Worm (Caenorhabditis elegans) whole organism, midembryonic: Measurements from ENCODE around the gene T24C4.2.
A peak's percentile ranks its signal among the peaks of the same experiment; 100 is the strongest.

Experiments used
- T22C8.4 ChIP-seq: fragments of 200-800 bp; sonication (Bioruptor generic); IDR thresholded peaks from 2 replicates; pipeline ENCODE4 v1.3.6; 2022; ENCODE audit warnings: missing genetic modification characterization, missing compliant biosample characterization
- cog-1 ChIP-seq: sonication (generic microtip); optimal IDR thresholded peaks from 2 replicates; lab custom pipeline; 2016; ENCODE audit warnings: missing genetic modification characterization, missing compliant biosample characterization
- flt-1 ChIP-seq: fragments of 200-800 bp; sonication (Bioruptor generic); IDR thresholded peaks from 2 replicates; pipeline ENCODE4 v1.3.6; 2022; ENCODE audit warnings: missing genetic modification characterization, missing compliant biosample characterization
- klf-2 ChIP-seq: fragments of 200-800 bp; sonication (Bioruptor generic); conservative IDR thresholded peaks from 2 replicates; pipeline ENCODE4 v1.3.6; 2022; ENCODE audit warnings: missing genetic modification reagents, missing genetic modification characterization, missing compliant biosample characterization
- med-1 ChIP-seq: sonication (generic microtip); optimal IDR thresholded peaks from 2 replicates; lab custom pipeline; 2017; ENCODE audit warnings: missing genetic modification characterization, mild to moderate bottlenecking, missing compliant biosample characterization, antibody characterized with exemption, missing genetic modification reagents; ENCODE audit not compliant: insufficient read depth
- ref-1 ChIP-seq: fragments of 200-800 bp; sonication (Bioruptor generic); conservative IDR thresholded peaks from 2 replicates; pipeline ENCODE4 v1.3.6; 2022; ENCODE audit warnings: missing genetic modification reagents, missing genetic modification characterization, missing compliant biosample characterization
- tab-1 ChIP-seq: fragments of 200-800 bp; sonication (Bioruptor generic); IDR thresholded peaks from 2 replicates; pipeline ENCODE4 v1.3.6; 2022; ENCODE audit warnings: missing genetic modification characterization, missing compliant biosample characterization
- ztf-23 ChIP-seq: fragments of 200-800 bp; sonication (Bioruptor generic); IDR thresholded peaks from 2 replicates; pipeline ENCODE4 v1.3.6; 2022; ENCODE audit warnings: missing genetic modification reagents, missing genetic modification characterization, missing compliant biosample characterization
- ztf-29 ChIP-seq: fragments of 200-800 bp; sonication (Bioruptor generic); IDR thresholded peaks from 2 replicates; pipeline ENCODE4 v1.3.6; 2022; ENCODE audit warnings: missing genetic modification reagents, missing genetic modification characterization, missing compliant biosample characterization

Gene T24C4.2

DNA sequence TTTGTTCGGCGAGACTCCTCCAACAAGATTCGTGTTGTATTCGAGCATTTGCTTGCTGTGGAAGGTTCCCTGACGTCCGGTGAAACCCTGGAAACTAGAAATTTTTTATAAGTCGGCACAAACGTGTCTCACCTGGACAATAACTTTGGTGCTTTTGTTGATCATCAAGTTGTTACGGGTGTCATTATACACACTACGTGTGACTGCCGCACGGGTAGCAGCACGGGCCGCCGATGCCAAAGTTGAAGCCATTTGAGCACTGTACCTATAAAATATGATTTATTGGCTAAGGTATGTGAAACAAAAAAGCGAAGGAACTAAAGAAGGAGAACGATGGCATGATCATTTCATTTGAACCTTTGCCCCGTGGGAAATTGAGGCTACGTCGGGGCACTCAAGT is 31.4 kb upstream of the T24C4.2 start, which contains the start of gene sucl-2:
sucl-2 (minus strand) TSS at position 265 of the 400 bp plus-strand sequence.
- no peak for TF ChIP-seq T22C8.4
- no peak for TF ChIP-seq cog-1
- TF ChIP-seq ztf-23 = no peak
- TF ChIP-seq ztf-29 (GFP tag; lab: Robert Waterston, UW) = no peak
- no peak for TF ChIP-seq ref-1 (GFP tag; lab: Robert Waterston, UW)
- TF ChIP-seq tab-1 (GFP tag; lab: Robert Waterston, UW) = no peak
- no peak for TF ChIP-seq flt-1 (GFP tag; lab: Robert Waterston, UW)
- TF ChIP-seq med-1 (GFP tag; lab: Kevin White, UChicago) = no peak
- TF ChIP-seq klf-2 (GFP tag; lab: Robert Waterston, UW) = no peak

DNA sequence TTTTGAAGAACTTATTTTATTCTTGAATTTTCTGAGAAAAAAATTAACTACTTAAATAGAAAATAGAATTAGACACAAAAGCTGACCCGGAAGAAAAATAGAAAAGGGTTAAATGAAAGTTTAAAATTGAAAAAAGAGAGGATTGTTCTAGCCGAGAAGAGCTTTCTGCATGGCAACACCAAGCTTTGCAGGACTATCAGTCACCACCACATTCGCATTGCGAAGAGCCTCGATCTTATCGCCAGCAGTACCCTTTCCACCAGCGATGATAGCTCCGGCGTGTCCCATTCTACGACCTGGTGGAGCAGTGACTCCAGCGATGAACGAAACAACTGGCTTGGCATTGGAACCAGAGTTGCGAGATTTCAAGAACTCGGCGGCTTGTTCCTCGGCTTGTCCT is 30.4 kb upstream of the T24C4.2 start:
- TF ChIP-seq klf-2 (GFP tag; lab: Robert Waterston, UW) = no peak
- no peak for TF ChIP-seq ztf-23
- TF ChIP-seq cog-1 = no peak
- no peak for TF ChIP-seq flt-1 (GFP tag; lab: Robert Waterston, UW)
- no peak for TF ChIP-seq ref-1 (GFP tag; lab: Robert Waterston, UW)
- no peak for TF ChIP-seq T22C8.4
- no peak for TF ChIP-seq ztf-29 (GFP tag; lab: Robert Waterston, UW)
- TF ChIP-seq med-1 (GFP tag; lab: Kevin White, UChicago) = no peak

DNA sequence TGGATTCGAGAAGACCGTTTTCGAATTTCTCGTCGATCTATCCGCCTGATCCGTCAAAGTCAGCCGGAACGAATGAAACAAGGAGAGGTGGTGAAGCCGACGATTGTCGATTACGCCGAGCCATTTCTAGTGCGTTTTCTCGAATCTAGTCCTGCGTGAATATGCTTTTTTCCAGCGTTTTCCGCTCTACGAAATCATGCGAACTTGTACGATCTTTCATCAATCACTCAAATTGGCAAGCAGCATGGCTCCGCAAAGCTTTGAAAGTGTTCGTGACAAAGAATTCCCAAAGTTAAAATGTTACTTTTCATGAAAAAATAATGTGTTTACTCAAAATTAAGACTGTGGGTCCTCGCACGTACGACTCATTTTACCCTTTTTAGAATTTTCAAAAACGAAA is 27.1 kb upstream of the T24C4.2 start:
- TF ChIP-seq T22C8.4 (no peak), ztf-23 (no peak), tab-1 (GFP tag; lab: Robert Waterston, UW) (no peak), klf-2 (GFP tag; lab: Robert Waterston, UW) (no peak), ref-1 (GFP tag; lab: Robert Waterston, UW) (no peak), med-1 (GFP tag; lab: Kevin White, UChicago) (no peak), cog-1 (no peak), ztf-29 (GFP tag; lab: Robert Waterston, UW) (no peak), flt-1 (GFP tag; lab: Robert Waterston, UW) (no peak)

DNA sequence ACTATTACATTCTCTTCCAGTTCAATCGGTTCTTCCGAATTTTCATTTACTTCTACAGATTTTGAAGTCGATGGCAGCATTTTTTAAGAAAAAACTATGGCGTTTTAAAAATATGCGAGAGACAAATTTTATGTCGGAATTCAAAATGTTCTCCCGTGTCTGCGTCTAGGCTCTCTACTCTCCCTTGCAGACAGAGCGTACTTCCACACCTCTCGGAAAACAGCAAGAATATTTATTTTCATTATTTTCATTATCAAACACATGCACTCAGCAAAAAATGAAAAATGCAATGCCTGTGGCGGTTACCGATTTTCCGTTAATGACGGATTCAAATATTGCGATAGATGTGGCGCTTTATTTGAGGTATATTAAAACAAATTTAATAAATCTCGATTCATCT is 25.8 kb upstream of the T24C4.2 start, which contains the start of the genes ztf-18 and F23H11.2:
ztf-18 (minus strand) TSS at position 188 of the 400 bp plus-strand sequence.
F23H11.2 (plus strand) TSS at position 223 of the 400 bp plus-strand sequence.
- TF ChIP-seq ztf-29 (GFP tag; lab: Robert Waterston, UW) (no peak), ref-1 (GFP tag; lab: Robert Waterston, UW) (no peak), ztf-23 (no peak), med-1 (GFP tag; lab: Kevin White, UChicago) (no peak), flt-1 (GFP tag; lab: Robert Waterston, UW) (no peak), klf-2 (GFP tag; lab: Robert Waterston, UW) (no peak), T22C8.4 (no peak), tab-1 (GFP tag; lab: Robert Waterston, UW) (no peak), cog-1 (no peak)

DNA sequence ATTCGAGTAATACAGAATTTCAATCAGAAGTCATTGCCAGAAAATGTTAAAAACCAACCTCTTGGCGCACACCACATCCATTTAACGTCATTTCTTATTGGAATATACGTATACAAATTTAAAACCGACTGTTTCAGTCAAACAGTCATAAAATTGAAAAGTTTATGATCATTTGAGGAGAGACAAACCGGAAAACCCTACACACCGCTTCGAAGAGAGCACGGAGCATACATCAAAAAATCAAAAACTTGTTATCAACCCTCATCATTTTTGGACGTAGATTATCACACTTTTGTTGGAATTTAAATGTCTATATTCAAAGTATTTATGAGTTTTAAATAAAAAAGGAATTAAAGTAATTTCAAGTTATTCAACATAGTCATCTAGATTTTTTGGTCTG is 21.2 kb upstream of the T24C4.2 start, which contains the start of gene T24C4.10:
T24C4.10 (minus strand) TSS at position 230 of the 400 bp plus-strand sequence.
- no peak for TF ChIP-seq ztf-23
- TF ChIP-seq klf-2 (GFP tag; lab: Robert Waterston, UW) = no peak

DNA sequence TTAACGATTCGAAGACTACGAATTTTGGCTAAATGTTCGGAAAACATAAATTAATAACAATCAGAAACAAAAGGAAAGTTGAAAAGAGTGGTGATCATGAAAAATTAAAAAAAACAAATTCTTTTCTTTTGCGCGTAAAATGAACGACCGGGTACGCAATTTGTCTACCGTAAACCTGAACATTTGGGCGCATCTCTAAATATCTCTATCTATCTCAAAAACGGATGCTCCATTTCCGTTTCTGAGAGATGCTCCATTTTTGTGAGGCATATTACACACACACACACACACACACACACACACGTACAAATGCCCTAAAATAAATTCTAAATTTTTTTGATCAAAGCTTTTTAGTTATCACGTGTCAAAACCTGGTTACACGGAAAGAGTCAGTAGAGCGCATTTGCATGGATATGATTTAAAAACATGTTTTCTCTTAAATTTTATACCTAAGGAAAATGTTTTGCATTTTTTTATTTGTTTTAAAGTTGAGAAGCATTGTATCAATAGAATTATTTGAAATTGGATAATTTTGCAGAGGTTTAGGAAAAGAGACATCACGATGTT is 19.3 kb upstream of the T24C4.2 start:
- TF ChIP-seq tab-1 (GFP tag; lab: Robert Waterston, UW) (no peak), ztf-23 (no peak), klf-2 (GFP tag; lab: Robert Waterston, UW) (no peak), cog-1 (no peak), flt-1 (GFP tag; lab: Robert Waterston, UW) (no peak), med-1 (GFP tag; lab: Kevin White, UChicago) (no peak), T22C8.4 (no peak), ref-1 (GFP tag; lab: Robert Waterston, UW) (no peak)

DNA sequence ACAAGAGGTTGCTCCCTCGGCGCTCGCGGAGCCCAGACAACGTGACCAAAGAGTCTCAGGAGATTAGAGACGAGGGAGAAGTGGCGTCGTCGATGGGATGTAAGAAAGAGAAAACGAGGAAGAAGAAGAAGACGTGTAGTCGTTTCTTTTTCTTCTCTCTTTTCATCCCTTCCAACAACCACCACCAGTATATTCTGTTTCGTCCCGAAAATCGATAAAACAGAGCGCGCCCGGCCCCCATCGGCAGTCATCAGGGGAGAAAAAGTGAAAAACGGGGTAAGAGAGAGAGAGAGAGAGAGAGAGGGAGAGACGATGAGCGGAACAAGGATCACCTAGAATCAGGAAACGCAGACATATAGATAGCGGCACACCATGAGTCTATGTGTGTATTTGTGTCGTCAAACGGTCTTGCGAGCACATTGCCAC is 18.1 kb upstream of the T24C4.2 start:
- TF ChIP-seq cog-1 = peak; percentile 75
- TF ChIP-seq med-1 (GFP tag; lab: Kevin White, UChicago) = no peak
- TF ChIP-seq tab-1 (GFP tag; lab: Robert Waterston, UW) = no peak
- TF ChIP-seq ref-1 (GFP tag; lab: Robert Waterston, UW) = no peak
- peak; percentile 90 for TF ChIP-seq T22C8.4
- no peak for TF ChIP-seq klf-2 (GFP tag; lab: Robert Waterston, UW)
- TF ChIP-seq flt-1 (GFP tag; lab: Robert Waterston, UW) = 0 out of 2 replicates have a peak, but pooled peaks have one; percentile 34

DNA sequence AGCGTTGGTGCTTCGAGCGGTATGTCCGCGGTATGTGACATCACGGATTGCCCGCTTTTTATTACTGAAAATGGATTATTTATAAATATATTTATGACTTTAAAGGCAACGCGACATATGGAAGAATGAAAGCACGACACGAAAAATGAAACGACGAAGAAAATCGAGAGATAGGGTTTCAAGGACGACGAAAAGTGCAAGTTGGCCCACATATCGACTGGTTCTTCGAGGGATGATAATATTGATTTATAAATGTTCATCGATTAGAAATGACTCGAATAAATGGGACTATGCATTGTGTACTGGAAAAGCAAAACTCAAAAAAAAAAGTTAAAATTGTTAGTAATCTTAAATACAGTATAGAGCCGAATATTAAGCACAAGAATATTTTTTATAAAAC is 17.0 kb upstream of the T24C4.2 start, which contains the start of gene zer-1:
zer-1 (minus strand) TSS at position 68 of the 400 bp plus-strand sequence.
- TF ChIP-seq T22C8.4 (no peak), ref-1 (GFP tag; lab: Robert Waterston, UW) (no peak), klf-2 (GFP tag; lab: Robert Waterston, UW) (no peak), flt-1 (GFP tag; lab: Robert Waterston, UW) (no peak)

DNA sequence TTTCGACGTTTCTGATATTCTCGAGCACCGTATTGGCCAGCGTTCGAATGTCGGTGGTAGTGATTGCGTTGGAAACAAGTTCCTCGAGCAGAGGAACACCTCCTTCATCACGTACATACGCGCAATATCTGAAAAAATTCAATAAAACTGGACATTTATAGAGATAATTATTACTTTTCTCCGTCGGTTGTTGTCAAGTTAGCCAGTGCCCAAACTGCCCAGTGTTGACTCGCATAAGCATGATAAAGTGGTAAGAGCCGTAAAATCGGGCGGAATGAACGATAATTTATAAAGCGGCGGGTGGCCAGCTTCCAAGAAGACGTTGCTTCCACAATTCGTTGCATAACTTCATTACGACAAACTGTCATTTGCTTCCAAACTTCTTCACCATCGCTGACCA is 13.8 kb upstream of the T24C4.2 start:
- TF ChIP-seq cog-1 (no peak), ref-1 (GFP tag; lab: Robert Waterston, UW) (no peak), klf-2 (GFP tag; lab: Robert Waterston, UW) (no peak), med-1 (GFP tag; lab: Kevin White, UChicago) (no peak), ztf-29 (GFP tag; lab: Robert Waterston, UW) (no peak), tab-1 (GFP tag; lab: Robert Waterston, UW) (no peak), ztf-23 (no peak), T22C8.4 (no peak), flt-1 (GFP tag; lab: Robert Waterston, UW) (no peak)

DNA sequence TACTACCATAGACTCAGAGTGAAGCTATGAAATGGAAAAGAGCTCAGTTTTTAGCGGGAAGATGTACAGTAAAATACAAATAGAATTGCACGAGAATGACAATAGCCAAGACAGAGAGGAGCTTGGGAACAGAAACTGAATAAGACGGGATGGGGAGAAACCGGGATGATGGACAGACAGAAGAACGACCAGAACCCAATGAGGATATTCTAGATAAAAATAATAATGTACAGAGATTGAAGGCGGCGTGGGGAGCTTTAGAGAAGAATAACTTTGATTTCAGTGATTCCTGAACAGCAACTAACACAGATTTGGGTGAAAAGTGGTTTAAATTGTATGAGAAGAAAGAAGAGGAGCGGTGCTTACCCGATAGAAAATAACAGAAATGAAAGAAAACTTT is 11.7 kb upstream of the T24C4.2 start:
- TF ChIP-seq cog-1 (no peak), klf-2 (GFP tag; lab: Robert Waterston, UW) (no peak), med-1 (GFP tag; lab: Kevin White, UChicago) (no peak), T22C8.4 (no peak), tab-1 (GFP tag; lab: Robert Waterston, UW) (no peak), ztf-29 (GFP tag; lab: Robert Waterston, UW) (no peak), ref-1 (GFP tag; lab: Robert Waterston, UW) (no peak), ztf-23 (no peak), flt-1 (GFP tag; lab: Robert Waterston, UW) (no peak)
